Worm (Caenorhabditis elegans) whole organism, L2 larva: Measurements from ENCODE around the gene F38B6.4.

ENCODE experiments used
- C34F6.9 ChIP-seq: fragments of 150-350 bp; optimal IDR thresholded peaks from 2 replicates; lab custom pipeline; 2014; ENCODE audit warnings: missing biosample characterization, missing genetic modification characterization
- F13H6.1 ChIP-seq: sonication (generic microtip); optimal IDR thresholded peaks from 2 replicates; lab custom pipeline; 2016; ENCODE audit warnings: missing genetic modification characterization, missing compliant biosample characterization
- Y55F3AM.14 ChIP-seq: fragments of 200-800 bp; sonication (Bioruptor generic); optimal IDR thresholded peaks from 2 replicates; lab custom pipeline; 2018; ENCODE audit warnings: mild to moderate bottlenecking, missing genetic modification characterization, missing compliant biosample characterization
- blmp-1 ChIP-seq: sonication (generic microtip); optimal IDR thresholded peaks from 2 replicates; lab custom pipeline; 2017; ENCODE audit warnings: missing genetic modification characterization, mild to moderate bottlenecking, missing compliant biosample characterization, antibody characterized with exemption, moderate library complexity; ENCODE audit not compliant: insufficient read depth
- ceh-16 ChIP-seq: fragments of 150-350 bp; optimal IDR thresholded peaks from 2 replicates; lab custom pipeline; 2014; ENCODE audit warnings: missing biosample characterization, missing genetic modification characterization
- ceh-82 ChIP-seq: fragments of 150-350 bp; optimal IDR thresholded peaks from 2 replicates; lab custom pipeline; 2014; ENCODE audit warnings: missing biosample characterization, missing genetic modification characterization
- crh-2 ChIP-seq: sonication (generic microtip); optimal IDR thresholded peaks from 2 replicates; lab custom pipeline; 2017; ENCODE audit warnings: missing biosample characterization, missing genetic modification characterization
- egl-27 ChIP-seq: sonication (generic microtip); optimal IDR thresholded peaks from 3 replicates; lab custom pipeline; 2017; ENCODE audit warnings: missing biosample characterization, missing genetic modification reagents, missing genetic modification characterization
- elt-1 ChIP-seq: fragments of 150-350 bp; optimal IDR thresholded peaks from 2 replicates; lab custom pipeline; 2014; ENCODE audit warnings: missing biosample characterization, missing genetic modification characterization
- elt-3 ChIP-seq: sonication (generic microtip); optimal IDR thresholded peaks from 2 replicates; lab custom pipeline; 2017; ENCODE audit warnings: missing biosample characterization, missing genetic modification characterization
- fos-1 ChIP-seq: fragments of 150-350 bp; optimal IDR thresholded peaks from 2 replicates; lab custom pipeline; 2014; ENCODE audit warnings: missing biosample characterization, missing genetic modification characterization
- gmeb-1 ChIP-seq: fragments of 150-350 bp; optimal IDR thresholded peaks from 2 replicates; lab custom pipeline; 2014; ENCODE audit warnings: missing biosample characterization, missing genetic modification characterization
- lin-11 ChIP-seq: fragments of 150-350 bp; sonication (generic microtip); optimal IDR thresholded peaks from 2 replicates; lab custom pipeline; 2014; ENCODE audit warnings: missing biosample characterization, missing genetic modification characterization, inconsistent platforms, mixed read lengths
- lin-13 ChIP-seq: fragments of 150-350 bp; optimal IDR thresholded peaks from 2 replicates; lab custom pipeline; 2014; ENCODE audit warnings: missing biosample characterization, missing genetic modification reagents, missing genetic modification characterization
- lsy-2 ChIP-seq, 2 experiments: fragments of 150-350 bp in 1 of 2; sonication (generic microtip) in 1 of 2; optimal IDR thresholded peaks; 2 replicates each; lab custom pipeline; 2014 to 2017; ENCODE audit warnings: missing biosample characterization in 2 of 2, missing genetic modification characterization in 2 of 2
- mbf-1 ChIP-seq: sonication (generic microtip); optimal IDR thresholded peaks from 2 replicates; lab custom pipeline; 2017; ENCODE audit warnings: missing biosample characterization, missing genetic modification characterization
- mdl-1 ChIP-seq, 2 experiments: fragments of 150-350 bp in 1 of 2; sonication (generic microtip) in 1 of 2; optimal IDR thresholded peaks; 2 replicates each; lab custom pipeline; 2017; ENCODE audit warnings: missing biosample characterization in 2 of 2, missing genetic modification characterization in 2 of 2
- nhr-10 ChIP-seq: sonication (generic microtip); optimal IDR thresholded peaks from 2 replicates; lab custom pipeline; 2017; ENCODE audit warnings: missing biosample characterization, missing genetic modification characterization
- nhr-11 ChIP-seq: fragments of 150-350 bp; optimal IDR thresholded peaks from 2 replicates; lab custom pipeline; 2014; ENCODE audit warnings: missing biosample characterization, missing genetic modification characterization
- nhr-129 ChIP-seq: fragments of 150-350 bp; optimal IDR thresholded peaks from 2 replicates; lab custom pipeline; 2014; ENCODE audit warnings: missing biosample characterization, missing genetic modification characterization
- nhr-21 ChIP-seq: fragments of 150-350 bp; optimal IDR thresholded peaks from 2 replicates; lab custom pipeline; 2014; ENCODE audit warnings: missing biosample characterization, missing genetic modification characterization
- nhr-23 ChIP-seq: fragments of 150-350 bp; optimal IDR thresholded peaks from 2 replicates; lab custom pipeline; 2014; ENCODE audit warnings: missing biosample characterization, missing genetic modification reagents, missing genetic modification characterization
- nhr-237 ChIP-seq: fragments of 150-350 bp; optimal IDR thresholded peaks from 2 replicates; lab custom pipeline; 2014; ENCODE audit warnings: missing biosample characterization, missing genetic modification characterization
- nhr-25 ChIP-seq: fragments of 150-350 bp; sonication (generic microtip); optimal IDR thresholded peaks from 3 replicates; lab custom pipeline; 2014; ENCODE audit warnings: missing biosample characterization, missing genetic modification characterization
- nhr-77 ChIP-seq: fragments of 150-350 bp; optimal IDR thresholded peaks from 2 replicates; lab custom pipeline; 2014; ENCODE audit warnings: missing biosample characterization, missing genetic modification characterization
- sem-4 ChIP-seq: fragments of 150-350 bp; optimal IDR thresholded peaks from 2 replicates; lab custom pipeline; 2014; ENCODE audit warnings: missing biosample characterization, missing genetic modification reagents, missing genetic modification characterization
- skn-1 ChIP-seq: sonication (generic microtip); optimal IDR thresholded peaks from 2 replicates; lab custom pipeline; 2017; ENCODE audit warnings: missing biosample characterization, missing genetic modification characterization
- sma-3 ChIP-seq: sonication (generic microtip); optimal IDR thresholded peaks from 2 replicates; lab custom pipeline; 2016; ENCODE audit warnings: missing genetic modification reagents, missing genetic modification characterization, missing compliant biosample characterization
- sma-9 ChIP-seq, 2 experiments: fragments of 150-350 bp in 1 of 2; sonication (generic microtip) in 1 of 2; optimal IDR thresholded peaks; 2 replicates each; lab custom pipeline; 2014 to 2016; ENCODE audit warnings: missing genetic modification characterization in 2 of 2, mild to moderate bottlenecking in 1 of 2, missing biosample characterization in 1 of 2, missing compliant biosample characterization in 1 of 2, missing genetic modification reagents in 1 of 2, moderate library complexity in 1 of 2
- snpc-4 ChIP-seq: fragments of 150-350 bp; optimal IDR thresholded peaks from 2 replicates; lab custom pipeline; 2014; ENCODE audit warnings: missing biosample characterization, missing genetic modification characterization
- unc-55 ChIP-seq: fragments of 150-350 bp; sonication (generic microtip); optimal IDR thresholded peaks from 3 replicates; lab custom pipeline; 2014; ENCODE audit warnings: missing biosample characterization, missing genetic modification reagents, missing genetic modification characterization
- zag-1 ChIP-seq: fragments of 150-350 bp; optimal IDR thresholded peaks from 2 replicates; lab custom pipeline; 2014; ENCODE audit warnings: missing biosample characterization, missing genetic modification characterization

The F38B6.4 gene

ce11 chrX:6649573-6649972 is 25.1 kb upstream of the F38B6.4 start:
- TF ChIP-seq elt-3 (tag; lab: Kevin White, UChicago), result no peak
- no peak for TF ChIP-seq nhr-11
- TF ChIP-seq nhr-23 (tag; lab: Kevin White, UChicago), result no peak
- TF ChIP-seq sma-3 (GFP tag; lab: Kevin White, UChicago), result no peak
- TF ChIP-seq lin-13 (GFP tag; lab: Kevin White, UChicago), result no peak
- TF ChIP-seq elt-1 (tag; lab: Kevin White, UChicago), result no peak
- peak; percentile 2 for TF ChIP-seq nhr-25 (tag; lab: Kevin White, UChicago)
- TF ChIP-seq egl-27 (tag; lab: Kevin White, UChicago), result no peak
- no peak for TF ChIP-seq snpc-4 (tag; lab: Kevin White, UChicago)
- TF ChIP-seq skn-1, result no peak
- no peak for TF ChIP-seq C34F6.9
- no peak for TF ChIP-seq ceh-16 (tag; lab: Kevin White, UChicago)
- TF ChIP-seq lin-11, result no peak
- TF ChIP-seq nhr-77 (tag; lab: Kevin White, UChicago), result no peak
- TF ChIP-seq blmp-1 (tag; lab: Kevin White, UChicago), result peak; percentile 11
- TF ChIP-seq Y55F3AM.14 (GFP tag; lab: Kevin White, UChicago), result no peak
- peak; percentile 41 for TF ChIP-seq nhr-21
- no peak for TF ChIP-seq zag-1 (tag; lab: Kevin White, UChicago)
- TF ChIP-seq nhr-129 (tag; lab: Kevin White, UChicago), result peak; percentile 35
- TF ChIP-seq mdl-1 (tag; optimal IDR thresholded peaks at IDR 0.05; lab: Kevin White, UChicago), result no peak
- no peak for TF ChIP-seq nhr-10 (tag; lab: Kevin White, UChicago)
- no peak for TF ChIP-seq crh-2 (tag; lab: Kevin White, UChicago)
- TF ChIP-seq, all 48 proteins: peak for 4

ce11 chrX:6653173-6653572 is 21.5 kb upstream of the F38B6.4 start:
- TF ChIP-seq gmeb-1 (tag; lab: Kevin White, UChicago) (no peak), nhr-23 (tag; lab: Kevin White, UChicago) (no peak), nhr-129 (tag; lab: Kevin White, UChicago) (peak; percentile 36), F13H6.1 (tag; lab: Kevin White, UChicago) (peak; percentile 57), sma-9 (GFP tag; optimal IDR thresholded peaks at IDR 0.05; lab: Kevin White, UChicago) (peak; percentile 27), sma-9 (tag; optimal IDR thresholded peaks at IDR 0.05; lab: Kevin White, UChicago) (no peak), mdl-1 (tag; optimal IDR thresholded peaks at IDR 0.05; lab: Kevin White, UChicago) (no peak), fos-1 (peak; percentile 70), ceh-82 (tag; lab: Kevin White, UChicago) (no peak), sem-4 (tag; lab: Kevin White, UChicago) (no peak), lsy-2 (tag; optimal IDR thresholded peaks at IDR 0.05; lab: Kevin White, UChicago) (no peak), nhr-237 (no peak)

ce11 chrX:6654139-6654538 is 20.5 kb upstream of the F38B6.4 start:
- no peak for TF ChIP-seq unc-55
- TF ChIP-seq fos-1, result peak; percentile 11
- no peak for TF ChIP-seq mbf-1 (tag; lab: Kevin White, UChicago)
- no peak for TF ChIP-seq F13H6.1 (tag; lab: Kevin White, UChicago)
- no peak for TF ChIP-seq ceh-16 (tag; lab: Kevin White, UChicago)

- TF ChIP-seq lin-11 (no peak), fos-1 (peak; percentile 42)
These were observed 19.5 kb upstream of the F38B6.4 start, which contains the start of gene nhr-173 for ce11 chrX:6655163-6655562. nhr-173 (plus strand) TSS chrX:6655528.

- TF ChIP-seq zag-1 (tag; lab: Kevin White, UChicago) (no peak), Y55F3AM.14 (GFP tag; lab: Kevin White, UChicago) (no peak), fos-1 (no peak), nhr-237 (no peak), C34F6.9 (no peak), blmp-1 (tag; lab: Kevin White, UChicago) (no peak), sem-4 (tag; lab: Kevin White, UChicago) (no peak), ceh-82 (tag; lab: Kevin White, UChicago) (no peak), sma-3 (GFP tag; lab: Kevin White, UChicago) (no peak), lsy-2 (tag; optimal IDR thresholded peaks at IDR 0.05; lab: Kevin White, UChicago) (no peak), crh-2 (tag; lab: Kevin White, UChicago) (no peak)
These were observed 18.4 kb upstream of the F38B6.4 start for ce11 chrX:6656251-6656650.
